Fruit fly (Drosophila melanogaster): ENCODE results near the gene CG32563.

DNA sequence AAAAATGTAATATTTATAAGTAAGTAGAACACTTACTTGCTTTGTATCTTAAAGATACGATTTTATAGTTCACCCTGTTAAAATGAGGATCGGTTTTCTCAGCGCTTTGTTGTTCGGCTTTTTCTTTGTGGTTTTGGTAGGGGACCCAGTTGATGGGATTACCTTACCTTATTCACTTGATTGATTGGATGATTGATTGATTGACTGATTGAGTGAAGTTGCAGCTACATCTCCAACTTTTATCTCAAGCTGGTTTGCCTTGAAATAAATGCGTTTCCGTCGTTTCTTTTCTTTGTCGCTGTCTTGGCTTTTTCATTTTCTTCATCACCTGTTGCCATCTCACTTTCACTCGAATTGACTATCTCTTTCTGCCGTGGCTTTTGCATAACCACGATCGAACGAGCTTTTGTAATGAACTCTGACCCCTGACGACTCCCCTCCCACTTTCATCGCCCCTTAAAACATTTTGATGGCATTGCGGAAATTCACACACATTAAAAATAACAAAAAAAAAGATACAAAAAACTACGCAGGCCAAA is 35.4 kb upstream of the CG32563 start:
- TF ChIP-seq pan (optimal IDR thresholded peaks at IDR 0.05) (no peak), psq (GFP tag; optimal IDR thresholded peaks at IDR 0.05) (no peak), sv (GFP tag; optimal IDR thresholded peaks at IDR 0.05) (no peak), brk (GFP tag; optimal IDR thresholded peaks at IDR 0.05) (no peak), OdsH (GFP tag; optimal IDR thresholded peaks at IDR 0.05) (no peak), dmrt93B (GFP tag; optimal IDR thresholded peaks at IDR 0.05) (no peak), Dif (GFP tag; optimal IDR thresholded peaks at IDR 0.05; ENCODE audit: partially characterized antibody) (no peak), Myc (optimal IDR thresholded peaks at IDR 0.05) (no peak), woc (GFP tag; optimal IDR thresholded peaks at IDR 0.05) (no peak), ey (GFP tag; optimal IDR thresholded peaks at IDR 0.05) (no peak)

Measured in whole organism, wandering third instar larva.